Fruit fly (Drosophila melanogaster): ENCODE data around the gene Aladin.

Aladin gene

dm6 chrX:9272830-9273507 lies at the start of gene Aladin, which contains the start of gene Cfp1:
Gene Aladin (plus strand): TSS chrX:9273413.
Gene Cfp1 (minus strand): TSS chrX:9272960.
- TF ChIP-seq CTCF (optimal IDR thresholded peaks at IDR 0.05) (no peak), CG8478 (optimal IDR thresholded peaks at IDR 0.05) (no peak)

DNA sequence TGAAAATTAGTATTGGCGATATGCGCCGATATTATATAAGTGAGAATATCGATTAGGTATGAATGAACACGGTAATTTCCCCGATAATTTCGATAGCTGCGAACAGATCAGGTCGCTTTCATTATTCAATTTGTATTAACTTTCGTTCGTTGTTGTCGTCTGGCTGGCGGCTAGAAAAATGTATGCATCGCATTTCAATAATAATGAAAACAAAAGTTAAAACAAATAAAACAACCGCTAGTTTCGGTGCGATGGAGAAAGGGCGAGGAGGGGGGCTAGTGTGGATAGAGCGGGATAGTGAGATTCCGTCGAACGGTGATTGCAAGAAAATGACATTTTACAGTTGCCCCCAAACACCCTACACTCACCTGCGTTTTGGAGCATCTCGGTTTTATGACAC lies 48.8 kb upstream of the Aladin start:
- no peak for TF ChIP-seq CTCF (optimal IDR thresholded peaks at IDR 0.05)
- no peak for TF ChIP-seq CG8478 (optimal IDR thresholded peaks at IDR 0.05)

DNA sequence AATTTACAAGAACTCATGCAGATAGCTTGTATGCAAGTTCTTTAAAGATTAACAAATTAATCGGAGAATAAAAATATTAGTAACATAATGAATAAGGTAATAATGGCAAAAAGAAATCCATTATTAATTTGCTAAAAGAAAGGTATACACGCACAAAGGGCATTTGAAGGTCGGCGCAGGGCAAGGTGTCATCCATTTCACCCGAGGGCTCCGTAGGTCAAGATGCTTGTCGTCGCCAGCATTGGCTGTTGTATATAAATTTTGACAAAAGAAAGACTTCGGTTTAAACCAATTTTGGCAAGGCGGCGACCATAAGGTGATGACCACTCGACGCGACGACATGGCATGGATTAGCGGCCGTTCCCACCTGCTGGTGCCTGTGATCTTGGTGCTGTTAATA lies 48.1 kb upstream of the Aladin start, which contains the start of gene CG15370:
TSS of gene CG15370 (plus strand) at position 301 of the 400 bp plus-strand sequence.
- TF ChIP-seq CTCF (optimal IDR thresholded peaks at IDR 0.05) = no peak
- TF ChIP-seq CG8478 (optimal IDR thresholded peaks at IDR 0.05) = no peak

DNA sequence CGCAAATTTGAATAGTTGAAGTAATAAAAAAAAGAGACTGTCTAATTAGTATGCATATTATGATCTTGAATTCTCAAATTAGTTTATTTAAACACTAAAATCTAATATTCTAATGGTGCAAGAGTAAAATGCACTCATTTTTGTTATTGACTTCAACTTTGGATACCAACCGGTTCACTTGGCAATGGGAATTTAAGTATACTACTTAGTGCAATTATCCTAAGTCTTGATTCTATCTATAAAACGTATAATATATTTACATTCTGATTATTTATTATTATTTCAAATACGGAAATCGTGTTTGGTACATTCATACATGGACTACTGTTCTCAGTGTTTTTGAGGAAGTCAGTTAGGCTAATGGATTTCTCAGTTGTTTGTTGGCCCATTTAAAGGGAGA lies 46.4 kb upstream of the Aladin start, which contains the start of gene Gr8a:
TSS of gene Gr8a (plus strand) at position 301 of the 400 bp plus-strand sequence.
- TF ChIP-seq CTCF (optimal IDR thresholded peaks at IDR 0.05) = no peak
- no peak for TF ChIP-seq CG8478 (optimal IDR thresholded peaks at IDR 0.05)

DNA sequence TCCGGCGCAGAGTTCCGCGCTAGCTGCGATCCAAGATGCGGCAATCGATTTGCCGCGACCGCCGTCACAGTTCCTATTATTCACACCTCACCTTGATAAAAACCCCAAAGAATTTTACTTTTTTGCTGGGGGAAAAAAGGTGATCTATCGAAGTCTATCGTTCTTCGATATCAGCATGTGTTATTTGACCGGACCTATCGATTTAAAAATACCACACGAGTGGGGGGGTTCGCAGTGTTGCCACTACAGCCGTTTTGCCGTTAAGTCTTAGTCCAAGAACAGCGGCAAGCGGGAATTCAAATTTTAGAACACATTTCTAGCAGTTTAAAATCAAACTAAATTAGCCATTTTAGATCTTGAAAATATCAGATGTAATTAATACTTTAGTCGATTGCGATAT lies 41.0 kb upstream of the Aladin start, which contains the start of gene CG12121:
TSS of gene CG12121 (minus strand) at position 180 of the 400 bp plus-strand sequence.
- TF ChIP-seq CG8478 (optimal IDR thresholded peaks at IDR 0.05) = no peak
- no peak for TF ChIP-seq CTCF (optimal IDR thresholded peaks at IDR 0.05)

DNA sequence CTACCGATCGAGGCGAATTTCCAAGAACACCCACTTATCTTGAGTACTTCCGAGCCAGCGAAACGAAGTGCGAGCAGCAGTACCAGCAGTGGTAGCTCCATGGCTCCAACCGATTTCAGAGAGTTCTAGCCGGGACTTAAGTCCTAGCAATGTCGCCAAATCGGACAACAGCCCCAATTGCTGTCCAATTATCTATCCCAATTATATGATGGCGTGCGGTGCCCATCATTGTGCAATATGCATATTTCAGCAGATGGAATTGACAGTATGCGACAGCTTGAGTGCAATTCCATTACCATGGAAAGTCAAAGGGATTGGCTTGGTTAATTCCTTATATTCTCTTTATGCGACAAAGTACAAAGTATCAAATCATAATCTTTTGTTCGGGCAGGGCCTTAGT lies 36.7 kb upstream of the Aladin start, which contains the start of gene Ir8a:
TSS of gene Ir8a (minus strand) at position 101 of the 400 bp plus-strand sequence.
- TF ChIP-seq CTCF (optimal IDR thresholded peaks at IDR 0.05) (no peak), CG8478 (optimal IDR thresholded peaks at IDR 0.05) (no peak)

DNA sequence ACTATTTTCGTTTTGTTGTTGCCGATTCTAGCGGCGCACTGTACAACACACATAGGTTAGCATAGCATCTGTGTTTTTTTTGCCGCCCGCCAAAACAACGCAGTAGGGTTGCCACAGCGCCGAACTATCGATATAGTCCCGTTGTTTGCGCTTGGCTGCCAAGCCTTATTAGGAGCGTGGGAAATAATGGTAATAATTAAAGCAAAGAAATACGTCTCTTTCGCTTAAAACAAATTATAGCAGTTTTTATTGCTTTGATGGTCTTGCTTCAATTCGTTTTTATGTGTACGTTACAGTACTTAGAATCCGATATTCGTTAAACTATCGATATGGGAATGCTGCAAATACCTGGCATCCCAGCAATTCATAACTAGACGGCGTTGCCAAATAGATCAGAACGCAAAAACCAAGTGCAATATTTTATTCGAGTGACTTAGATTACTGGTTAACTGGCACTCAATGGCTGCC lies 29.8 kb upstream of the Aladin start, which contains the start of the genes mxc and Larp7:
TSS of gene mxc (minus strand) at position 51 of the 468 bp plus-strand sequence.
TSS of gene Larp7 (plus strand) at position 401 of the 468 bp plus-strand sequence.
- peak in 1 of 2 experiments; percentile 21 for TF ChIP-seq CTCF (optimal IDR thresholded peaks at IDR 0.05)
- TF ChIP-seq CG8478 (optimal IDR thresholded peaks at IDR 0.05) = no peak

DNA sequence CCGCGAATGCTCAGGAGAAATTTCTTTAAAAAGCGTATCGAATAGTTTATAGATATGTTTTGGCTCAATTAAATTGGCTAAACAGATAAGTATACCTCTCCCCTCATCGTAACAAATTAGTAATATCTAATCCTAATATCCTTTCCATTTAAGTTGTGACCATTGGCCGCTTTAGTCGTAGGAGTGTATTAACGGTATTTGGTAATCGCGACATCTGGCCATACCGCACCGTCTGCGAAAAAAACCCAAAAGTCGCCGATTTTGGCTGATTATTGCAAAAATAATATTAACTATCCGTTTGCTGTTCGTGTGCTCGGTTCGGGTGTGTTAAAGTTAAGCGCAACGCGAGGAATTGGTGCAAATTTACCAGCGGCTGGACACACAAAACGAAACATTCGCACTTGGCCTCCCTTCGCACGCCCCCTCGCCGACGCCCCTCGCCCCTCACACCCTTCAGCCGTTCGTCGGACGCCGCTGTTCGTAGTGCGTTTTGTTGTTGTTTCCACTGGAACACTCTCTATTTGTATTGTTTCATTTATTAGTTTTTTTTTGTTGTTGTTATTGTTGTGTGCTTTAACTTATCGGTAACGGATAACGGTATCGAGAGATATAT lies 25.9 kb upstream of the Aladin start, which contains the start of the genes amx and Dsor1:
TSS of gene amx (minus strand) at position 166 of the 613 bp plus-strand sequence.
TSS of gene Dsor1 (plus strand) at position 172 of the 613 bp plus-strand sequence.
- no peak for TF ChIP-seq CG8478 (optimal IDR thresholded peaks at IDR 0.05)
- TF ChIP-seq CTCF (optimal IDR thresholded peaks at IDR 0.05) = no peak

- no peak for TF ChIP-seq CTCF (optimal IDR thresholded peaks at IDR 0.05)
- no peak for TF ChIP-seq CG8478 (optimal IDR thresholded peaks at IDR 0.05)
Measured at dm6 chrX:9248040-9248439, 25.2 kb upstream of the Aladin start.

- no peak for TF ChIP-seq CTCF (optimal IDR thresholded peaks at IDR 0.05)
- no peak for TF ChIP-seq CG8478 (optimal IDR thresholded peaks at IDR 0.05)
Measured at dm6 chrX:9250161-9250831, 22.9 kb upstream of the Aladin start, which contains the start of gene CG17754. Gene CG17754 (plus strand): TSS chrX:9250420.

- TF ChIP-seq CTCF (optimal IDR thresholded peaks at IDR 0.05) (no peak), CG8478 (optimal IDR thresholded peaks at IDR 0.05) (no peak)
Measured at dm6 chrX:9251212-9251877, 21.9 kb upstream of the Aladin start.

DNA sequence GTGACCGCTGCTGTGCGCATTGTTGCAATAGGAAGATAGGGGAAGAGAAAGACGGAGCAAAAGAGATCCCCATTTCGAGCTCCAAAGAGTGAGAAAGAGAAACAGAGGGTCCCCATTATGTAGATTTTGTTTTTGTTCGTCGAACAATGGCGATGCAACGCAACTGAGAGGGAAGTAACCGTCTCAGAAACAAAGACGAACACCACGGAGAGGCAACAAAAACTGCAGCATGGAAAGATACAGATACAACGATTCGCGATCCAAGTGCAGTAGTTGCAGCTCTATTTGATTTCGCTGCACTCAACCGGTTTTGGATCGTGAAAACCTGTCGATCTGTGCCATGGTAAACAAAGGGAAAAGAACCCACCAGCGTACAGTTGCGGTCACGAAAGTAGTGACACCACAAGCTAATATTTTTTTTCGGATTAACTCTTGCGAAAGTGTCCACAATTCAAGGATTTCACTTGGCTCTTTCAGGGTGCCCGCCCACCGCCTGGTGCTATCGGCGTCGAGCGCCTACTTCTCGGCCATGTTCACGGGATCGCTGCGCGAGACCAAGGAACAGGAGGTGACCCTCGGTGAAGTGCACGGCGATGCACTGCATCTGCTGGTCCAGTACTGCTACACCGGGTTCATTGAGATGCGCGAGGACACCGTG lies 21.0 kb upstream of the Aladin start:
- TF ChIP-seq CG8478 (optimal IDR thresholded peaks at IDR 0.05) = no peak
- no peak for TF ChIP-seq CTCF (optimal IDR thresholded peaks at IDR 0.05)

- TF ChIP-seq CG8478 (optimal IDR thresholded peaks at IDR 0.05) = no peak
- no peak for TF ChIP-seq CTCF (optimal IDR thresholded peaks at IDR 0.05)
Measured at dm6 chrX:9255021-9255420, 18.2 kb upstream of the Aladin start.

dm6 chrX:9255964-9256520 lies 17.2 kb upstream of the Aladin start, which contains the start of gene ric8a:
Gene ric8a (plus strand): TSS chrX:9256168.
- TF ChIP-seq CG8478 (optimal IDR thresholded peaks at IDR 0.05) (no peak), CTCF (optimal IDR thresholded peaks at IDR 0.05) (no peak)
